Fruit fly (Drosophila melanogaster) whole organism, embryonic: ENCODE data around the gene anchor.

Experiments
- CG10267 ChIP-seq: fragments of 200-800 bp; sonication (Bioruptor generic); optimal IDR thresholded peaks from 2 replicates; lab custom pipeline; 2018; ENCODE audit warnings: missing biosample characterization, mild to moderate bottlenecking, missing genetic modification characterization, moderate library complexity
- CG11085 ChIP-seq: fragments of 200-800 bp; sonication (Bioruptor generic); IDR thresholded peaks from 2 replicates; pipeline ENCODE4 v1.3.6; 2022; ENCODE audit warnings: missing biosample characterization, missing genetic modification characterization
- CG11504 ChIP-seq: fragments of 200-800 bp; sonication (Bioruptor generic); optimal IDR thresholded peaks from 3 replicates; lab custom pipeline; 2019; ENCODE audit warnings: missing biosample characterization, mild to moderate bottlenecking, missing genetic modification characterization, moderate library complexity
- CG11695 ChIP-seq: fragments of 200-800 bp; sonication (Bioruptor generic); IDR thresholded peaks from 3 replicates; pipeline ENCODE4 v1.3.6; 2022; ENCODE audit warnings: missing biosample characterization, missing genetic modification characterization
- CG12744 ChIP-seq: fragments of 200-800 bp; sonication (Bioruptor generic); optimal IDR thresholded peaks from 2 replicates; lab custom pipeline; 2016; ENCODE audit warnings: missing biosample characterization, missing genetic modification characterization
- CG12769 ChIP-seq: fragments of 200-800 bp; sonication (Bioruptor generic); optimal IDR thresholded peaks from 2 replicates; lab custom pipeline; 2019; ENCODE audit warnings: missing biosample characterization, mild to moderate bottlenecking, missing genetic modification characterization, moderate library complexity
- CG13123 ChIP-seq: fragments of 200-800 bp; sonication (Bioruptor generic); optimal IDR thresholded peaks from 2 replicates; lab custom pipeline; 2016; ENCODE audit warnings: missing biosample characterization, missing genetic modification characterization
- CG13296 ChIP-seq: fragments of 200-800 bp; sonication (Bioruptor generic); optimal IDR thresholded peaks from 3 replicates; lab custom pipeline; 2018; ENCODE audit warnings: missing biosample characterization, mild to moderate bottlenecking, missing genetic modification characterization
- CG14710 ChIP-seq: fragments of 200-800 bp; sonication (Bioruptor generic); optimal IDR thresholded peaks from 3 replicates; lab custom pipeline; 2019; ENCODE audit warnings: missing biosample characterization, mild to moderate bottlenecking, missing genetic modification characterization, moderate library complexity
- CG17385 ChIP-seq: fragments of 200-800 bp; sonication (Bioruptor generic); optimal IDR thresholded peaks from 3 replicates; lab custom pipeline; 2018; ENCODE audit warnings: missing biosample characterization, mild to moderate bottlenecking, missing genetic modification characterization
- CG18599 ChIP-seq: fragments of 200-800 bp; sonication (Bioruptor generic); optimal IDR thresholded peaks from 3 replicates; lab custom pipeline; 2017; ENCODE audit warnings: missing biosample characterization, missing genetic modification characterization, mild to moderate bottlenecking, moderate library complexity, missing genetic modification reagents
- CG2712 ChIP-seq: fragments of 200-800 bp; optimal IDR thresholded peaks from 3 replicates; lab custom pipeline; 2019; ENCODE audit warnings: missing biosample characterization, mild to moderate bottlenecking, missing genetic modification characterization, moderate library complexity
- CG3065 ChIP-seq: fragments of 200-800 bp; sonication (Bioruptor generic); optimal IDR thresholded peaks from 2 replicates; lab custom pipeline; 2016; ENCODE audit warnings: missing biosample characterization, missing genetic modification characterization
- CG6272 ChIP-seq: fragments of 200-800 bp; sonication (Bioruptor generic); IDR thresholded peaks from 2 replicates; pipeline ENCODE4 v1.3.6; 2022; ENCODE audit warnings: missing biosample characterization, missing genetic modification characterization
- CG6689 ChIP-seq: fragments of 200-800 bp; sonication (Bioruptor generic); IDR thresholded peaks from 2 replicates; pipeline ENCODE4 v1.3.6; 2022; ENCODE audit warnings: missing biosample characterization, missing genetic modification characterization
- CG7556 ChIP-seq: fragments of 200-800 bp; sonication (Bioruptor generic); optimal IDR thresholded peaks from 2 replicates; lab custom pipeline; 2017; ENCODE audit warnings: missing biosample characterization, mild to moderate bottlenecking, missing genetic modification characterization
- CG7786 ChIP-seq: fragments of 200-800 bp; sonication (Bioruptor generic); optimal IDR thresholded peaks from 2 replicates; lab custom pipeline; 2016; ENCODE audit warnings: missing biosample characterization, missing genetic modification characterization
- CTCF ChIP-seq: fragments of 200-800 bp; sonication (Bioruptor generic); optimal IDR thresholded peaks from 2 replicates; lab custom pipeline; 2017; ENCODE audit warnings: missing biosample characterization, mild to moderate bottlenecking, missing genetic modification characterization, moderate library complexity
- Chrac-16 ChIP-seq: fragments of 200-800 bp; sonication (Bioruptor generic); optimal IDR thresholded peaks from 3 replicates; lab custom pipeline; 2016; ENCODE audit warnings: missing biosample characterization, missing genetic modification characterization
- CoRest ChIP-seq: fragments of 200-800 bp; sonication (Bioruptor generic); optimal IDR thresholded peaks from 3 replicates; lab custom pipeline; 2018; ENCODE audit warnings: missing biosample characterization, mild to moderate bottlenecking, missing genetic modification characterization, moderate library complexity
- Dp ChIP-seq: fragments of 200-800 bp; sonication (Bioruptor generic); optimal IDR thresholded peaks from 2 replicates; lab custom pipeline; 2018; ENCODE audit warnings: missing biosample characterization, mild to moderate bottlenecking, missing genetic modification characterization, moderate library complexity
- ERR ChIP-seq: fragments of 200-800 bp; sonication (Bioruptor generic); optimal IDR thresholded peaks from 2 replicates; lab custom pipeline; 2016; ENCODE audit warnings: missing biosample characterization, missing genetic modification characterization
- H15 ChIP-seq: fragments of 200-800 bp; sonication (Bioruptor generic); IDR thresholded peaks from 3 replicates; pipeline ENCODE4 v1.3.6; 2022; ENCODE audit warnings: missing biosample characterization, missing genetic modification characterization
- HLH3B ChIP-seq: fragments of 200-800 bp; sonication (Bioruptor generic); IDR thresholded peaks from 2 replicates; pipeline ENCODE4 v1.3.6; 2022; ENCODE audit warnings: missing biosample characterization, missing genetic modification characterization
- MTF-1 ChIP-seq: fragments of 200-800 bp; sonication (Bioruptor generic); optimal IDR thresholded peaks from 2 replicates; lab custom pipeline; 2018; ENCODE audit warnings: missing biosample characterization, mild to moderate bottlenecking, missing genetic modification characterization, borderline replicate concordance
- Mad ChIP-seq: fragments of 200-800 bp; sonication (Bioruptor generic); optimal IDR thresholded peaks from 2 replicates; lab custom pipeline; 2016; ENCODE audit warnings: missing biosample characterization, missing genetic modification characterization
- Pdp1 ChIP-seq, 2 experiments: fragments of 200-800 bp; sonication (Bioruptor generic); optimal IDR thresholded peaks; 3 replicates each; lab custom pipeline; 2016; ENCODE audit warnings: missing biosample characterization in 2 of 2, missing genetic modification characterization in 2 of 2, mild to moderate bottlenecking in 1 of 2, moderate library complexity in 1 of 2
- Stat92E ChIP-seq, 3 experiments: fragments of >200 bp in 2 of 3; fragments of 200-800 bp in 1 of 3; sonication (Bioruptor generic) in 1 of 3; optimal IDR thresholded peaks; 2 replicates each; lab custom pipeline; 2017 to 2019; ENCODE audit warnings: missing biosample characterization in 3 of 3, missing genetic modification characterization in 3 of 3, mild to moderate bottlenecking in 1 of 3, moderate library complexity in 1 of 3
- Usf ChIP-seq: fragments of 200-800 bp; sonication (Bioruptor generic); optimal IDR thresholded peaks from 2 replicates; lab custom pipeline; 2017; ENCODE audit warnings: missing genotype, missing biosample characterization, missing genetic modification characterization
- Xrp1 ChIP-seq: fragments of 200-800 bp; sonication (Bioruptor generic); IDR thresholded peaks from 2 replicates; pipeline ENCODE4 v1.3.6; 2022; ENCODE audit warnings: missing biosample characterization, missing genetic modification characterization
- YL-1 ChIP-seq: fragments of 200-800 bp; sonication (Bioruptor generic); optimal IDR thresholded peaks from 3 replicates; lab custom pipeline; 2017; ENCODE audit warnings: missing biosample characterization, mild to moderate bottlenecking, missing genetic modification characterization
- ase ChIP-seq: fragments of 200-800 bp; sonication (Bioruptor generic); IDR thresholded peaks from 3 replicates; pipeline ENCODE4 v1.3.6; 2022; ENCODE audit warnings: missing biosample characterization, missing genetic modification characterization
- cato ChIP-seq: fragments of 200-800 bp; sonication (Bioruptor generic); optimal IDR thresholded peaks from 2 replicates; lab custom pipeline; 2016; ENCODE audit warnings: missing biosample characterization, missing genetic modification characterization, borderline replicate concordance
- dan ChIP-seq: fragments of 200-800 bp; sonication (Bioruptor generic); IDR thresholded peaks from 2 replicates; pipeline ENCODE4 v1.3.6; 2022; ENCODE audit warnings: missing biosample characterization, missing genetic modification characterization
- ftz-f1 ChIP-seq: fragments of 200-800 bp; sonication (Bioruptor generic); optimal IDR thresholded peaks from 2 replicates; lab custom pipeline; 2016; ENCODE audit warnings: missing biosample characterization, missing genetic modification characterization
- gfzf ChIP-seq: fragments of 200-800 bp; sonication (Bioruptor generic); optimal IDR thresholded peaks from 2 replicates; lab custom pipeline; 2016; ENCODE audit warnings: missing biosample characterization, mild to moderate bottlenecking, missing genetic modification characterization, moderate library complexity
- grn ChIP-seq: fragments of 200-800 bp; sonication (Bioruptor generic); optimal IDR thresholded peaks from 3 replicates; lab custom pipeline; 2017; ENCODE audit warnings: missing biosample characterization, missing genetic modification characterization
- hkb ChIP-seq, 2 experiments: fragments of 200-800 bp in 1 of 2; fragments of >200 bp in 1 of 2; sonication (Bioruptor generic) in 1 of 2; IDR thresholded peaks in 1 of 2; optimal IDR thresholded peaks in 1 of 2; 2 replicates each; pipeline versions ENCODE4 v1.3.6 to Lab custom; 2017 to 2022; ENCODE audit warnings: missing biosample characterization in 1 of 2, missing genetic modification characterization in 1 of 2
- ken ChIP-seq: fragments of 200-800 bp; sonication (Bioruptor generic); IDR thresholded peaks from 3 replicates; pipeline ENCODE4 v1.3.6; 2022; ENCODE audit warnings: missing biosample characterization, missing genetic modification characterization
- luna ChIP-seq: fragments of 200-800 bp; sonication (Bioruptor generic); optimal IDR thresholded peaks from 2 replicates; lab custom pipeline; 2016; ENCODE audit warnings: missing biosample characterization, missing genetic modification characterization
- nom ChIP-seq: fragments of 200-800 bp; sonication (Bioruptor generic); optimal IDR thresholded peaks from 2 replicates; lab custom pipeline; 2017; ENCODE audit warnings: missing biosample characterization, missing genetic modification characterization, mild to moderate bottlenecking, moderate library complexity, missing genetic modification reagents
- org-1 ChIP-seq: fragments of 200-800 bp; sonication (Bioruptor generic); optimal IDR thresholded peaks from 2 replicates; lab custom pipeline; 2017; ENCODE audit warnings: missing biosample characterization, missing genetic modification characterization
- peb ChIP-seq: fragments of 200-800 bp; sonication (Bioruptor generic); IDR thresholded peaks from 2 replicates; pipeline ENCODE4 v1.3.6; 2022; ENCODE audit warnings: missing biosample characterization, missing genetic modification characterization
- prd ChIP-seq, 3 experiments: fragments of >200 bp in 2 of 3; fragments of 200-800 bp in 1 of 3; sonication (Bioruptor generic) in 1 of 3; optimal IDR thresholded peaks in 2 of 3; IDR thresholded peaks in 1 of 3; 2 replicates in 2 of 3; 3 replicates in 1 of 3; pipeline versions ENCODE4 v1.3.6 to Lab custom; 2017 to 2022; ENCODE audit warnings: missing biosample characterization in 1 of 3, missing genetic modification characterization in 1 of 3
- sim ChIP-seq: fragments of 200-800 bp; sonication (Bioruptor generic); IDR thresholded peaks from 2 replicates; pipeline ENCODE4 v1.3.6; 2022; ENCODE audit warnings: missing biosample characterization, missing genetic modification characterization
- twi ChIP-seq: fragments of 200-800 bp; optimal IDR thresholded peaks from 2 replicates; lab custom pipeline; 2019; ENCODE audit warnings: missing biosample characterization, mild to moderate bottlenecking, missing genetic modification characterization, moderate library complexity
- tx ChIP-seq: fragments of 200-800 bp; sonication (Bioruptor generic); optimal IDR thresholded peaks from 2 replicates; lab custom pipeline; 2016; ENCODE audit warnings: missing biosample characterization, missing genetic modification characterization
- vfl ChIP-seq: fragments of 200-800 bp; sonication (Bioruptor generic); optimal IDR thresholded peaks from 2 replicates; lab custom pipeline; 2016; ENCODE audit warnings: missing biosample characterization, missing genetic modification characterization

anchor gene

dm6 chr3L:17658423-17659267 is 37.0 kb downstream of the anchor start (continued):
- peak; percentile 61 for TF ChIP-seq CG13123 (GFP tag; lab: Kevin White, UChicago)
- TF ChIP-seq CG10267 (tag; lab: Kevin White, UChicago) = peak; percentile 52
- TF ChIP-seq CG13296 (GFP tag; lab: Kevin White, UChicago) = peak; percentile 79
- TF ChIP-seq Chrac-16 (GFP tag; lab: Kevin White, UChicago) = peak; percentile 78
- TF ChIP-seq CG12769 = peak; percentile 97
- TF ChIP-seq Mad (GFP tag; lab: Kevin White, UChicago) = peak; percentile 77
- TF ChIP-seq cato = peak; percentile 19
- peak; percentile 93 for TF ChIP-seq CG11085 (GFP tag; lab: Robert Waterston, UW)
- peak; percentile 89 for TF ChIP-seq Xrp1 (GFP tag; lab: Robert Waterston, UW)
- peak; percentile 80 for TF ChIP-seq CG12744 (GFP tag; lab: Kevin White, UChicago)
- peak; percentile 89 for TF ChIP-seq org-1
- TF ChIP-seq luna (GFP tag; lab: Kevin White, UChicago) = peak; percentile 91
- peak; percentile 92 for TF ChIP-seq ken (GFP tag; lab: Robert Waterston, UW)
- no peak for TF ChIP-seq Dp (GFP tag; lab: Kevin White, UChicago)
- peak; percentile 92 for TF ChIP-seq ERR (GFP tag; lab: Kevin White, UChicago)
- TF ChIP-seq gfzf = no peak
- peak; percentile 81 for TF ChIP-seq CG2712 (tag; lab: Kevin White, UChicago)
- peak; percentile 89 for TF ChIP-seq ase
- TF ChIP-seq HLH3B (GFP tag; lab: Robert Waterston, UW) = peak; percentile 89
- TF ChIP-seq MTF-1 = peak; percentile 87
- peak; percentile 91 for TF ChIP-seq H15 (GFP tag; lab: Robert Waterston, UW)
- peak; percentile 92 to 94 for TF ChIP-seq Pdp1 (GFP tag; optimal IDR thresholded peaks at IDR 0.05; lab: Kevin White, UChicago)
- peak; percentile 74 for TF ChIP-seq ftz-f1 (GFP tag; lab: Kevin White, UChicago)
- peak; percentile 50 for TF ChIP-seq CG14710 (tag; lab: Kevin White, UChicago)
- peak; percentile 90 for TF ChIP-seq CG11695 (GFP tag; lab: Robert Waterston, UW)
- peak; percentile 95 for TF ChIP-seq CG18599 (GFP tag; lab: Kevin White, UChicago)
- peak; percentile 45 for TF ChIP-seq Usf (GFP tag; lab: Kevin White, UChicago)
- peak; percentile 89 for TF ChIP-seq vfl (GFP tag; lab: Kevin White, UChicago)
- TF ChIP-seq grn (GFP tag; lab: Kevin White, UChicago) = peak; percentile 30
- peak; percentile 56 for TF ChIP-seq twi (tag; lab: Kevin White, UChicago)
- peak; percentile 86; the same call in 1 of the 2 replicates for TF ChIP-seq sim (GFP tag; lab: Robert Waterston, UW)
- no peak for TF ChIP-seq hkb (optimal IDR thresholded peaks at IDR 0.05; lab: Kevin White, UChicago)
- TF ChIP-seq hkb (GFP tag; IDR thresholded peaks at IDR 0.05; lab: Robert Waterston, UW) = peak; percentile 91
- TF ChIP-seq CG6689 = peak; percentile 90
- no peak for TF ChIP-seq Stat92E (GFP tag; optimal IDR thresholded peaks at IDR 0.05; lab: Kevin White, UChicago)
- TF ChIP-seq CG7556 = peak; percentile 72
- TF ChIP-seq YL-1 (GFP tag; lab: Kevin White, UChicago) = peak; percentile 37
- TF ChIP-seq CTCF = peak; percentile 41
- no peak for TF ChIP-seq nom
- peak; percentile 86 for TF ChIP-seq peb
- peak; percentile 78 for TF ChIP-seq CoRest
- TF ChIP-seq CG11504 = peak; percentile 77
- TF ChIP-seq prd (optimal IDR thresholded peaks at IDR 0.05; lab: Kevin White, UChicago) = no peak
- TF ChIP-seq prd (GFP tag; IDR thresholded peaks at IDR 0.05; lab: Robert Waterston, UW) = peak; percentile 94
- no peak for TF ChIP-seq dan (GFP tag; lab: Robert Waterston, UW)
- TF ChIP-seq tx = peak; percentile 84
- peak; percentile 77 for TF ChIP-seq CG17385 (GFP tag; lab: Kevin White, UChicago)
- TF ChIP-seq CG7786 (GFP tag; lab: Kevin White, UChicago) = peak; percentile 96
- TF ChIP-seq CG3065 (GFP tag; lab: Kevin White, UChicago) = peak; percentile 65
- TF ChIP-seq CG6272 (GFP tag; lab: Robert Waterston, UW) = peak; percentile 86
